Worm (Caenorhabditis elegans) whole organism, dauer: ENCODE results near the gene C36C9.11.

Source experiments
- unc-62 ChIP-seq: sonication (generic microtip); optimal IDR thresholded peaks from 2 replicates; lab custom pipeline; 2017; ENCODE audit warnings: missing biosample characterization, missing genetic modification reagents, missing genetic modification characterization

Gene C36C9.11

ce11 chrX:1703049-1703448, 15.9 kb downstream of the C36C9.11 start:
- no peak for TF ChIP-seq unc-62 (GFP tag; lab: Kevin White, UChicago)

ce11 chrX:1703840-1704239, 16.7 kb downstream of the C36C9.11 start, which contains the start of gene C36C9.5:
TSS of gene C36C9.5 (minus strand) at chrX:1703940.
- TF ChIP-seq unc-62 (GFP tag; lab: Kevin White, UChicago), result no peak

- no peak for TF ChIP-seq unc-62 (GFP tag; lab: Kevin White, UChicago)
These were observed 19.4 kb downstream of the C36C9.11 start, which contains the start of gene F07G6.5 for ce11 chrX:1706538-1706937. TSS of gene F07G6.5 (minus strand) at chrX:1706638.

ce11 chrX:1712538-1712937, 25.4 kb downstream of the C36C9.11 start, which contains the start of gene fbxa-52:
TSS of gene fbxa-52 (minus strand) at chrX:1712638.
- TF ChIP-seq unc-62 (GFP tag; lab: Kevin White, UChicago), result no peak

- no peak for TF ChIP-seq unc-62 (GFP tag; lab: Kevin White, UChicago)
These were observed 31.3 kb downstream of the C36C9.11 start, which contains the start of gene fbxa-53 for ce11 chrX:1718479-1718878. TSS of gene fbxa-53 (minus strand) at chrX:1718579.

ce11 chrX:1720359-1720758, 33.2 kb downstream of the C36C9.11 start, which contains the start of gene F07G6.8:
TSS of gene F07G6.8 (minus strand) at chrX:1720459.
- no peak for TF ChIP-seq unc-62 (GFP tag; lab: Kevin White, UChicago)

- no peak for TF ChIP-seq unc-62 (GFP tag; lab: Kevin White, UChicago)
These were observed 39.9 kb downstream of the C36C9.11 start, which contains the start of gene F07G6.2 for ce11 chrX:1727056-1727455. TSS of gene F07G6.2 (plus strand) at chrX:1727356.

- no peak for TF ChIP-seq unc-62 (GFP tag; lab: Kevin White, UChicago)
These were observed 42.4 kb downstream of the C36C9.11 start, which contains the start of gene dgn-3 for ce11 chrX:1729558-1729957. TSS of gene dgn-3 (plus strand) at chrX:1729858.

ce11 chrX:1735941-1736340, 48.8 kb downstream of the C36C9.11 start, which contains the start of gene F07G6.12:
TSS of gene F07G6.12 (plus strand) at chrX:1736241.
- no peak for TF ChIP-seq unc-62 (GFP tag; lab: Kevin White, UChicago)

ce11 chrX:1737606-1738005, 50.4 kb downstream of the C36C9.11 start, which contains the start of gene F07G6.10:
TSS of gene F07G6.10 (plus strand) at chrX:1737906.
- TF ChIP-seq unc-62 (GFP tag; lab: Kevin White, UChicago), result no peak
